Fruit fly (Drosophila melanogaster) whole organism: Measurements from ENCODE around the gene mRpL40.

Experiments used
- Dll ChIP-seq: fragments of >200 bp; optimal IDR thresholded peaks from 2 replicates; lab custom pipeline; 2017
- EcR ChIP-seq, 2 experiments: fragments of >200 bp; optimal IDR thresholded peaks; 2 replicates each; lab custom pipeline; 2017; ENCODE audit warnings: missing biosample characterization in 2 of 2, missing genetic modification characterization in 2 of 2, missing genetic modification reagents in 2 of 2
- pan ChIP-seq: fragments of >200 bp; optimal IDR thresholded peaks from 2 replicates; lab custom pipeline; 2017

DNA sequence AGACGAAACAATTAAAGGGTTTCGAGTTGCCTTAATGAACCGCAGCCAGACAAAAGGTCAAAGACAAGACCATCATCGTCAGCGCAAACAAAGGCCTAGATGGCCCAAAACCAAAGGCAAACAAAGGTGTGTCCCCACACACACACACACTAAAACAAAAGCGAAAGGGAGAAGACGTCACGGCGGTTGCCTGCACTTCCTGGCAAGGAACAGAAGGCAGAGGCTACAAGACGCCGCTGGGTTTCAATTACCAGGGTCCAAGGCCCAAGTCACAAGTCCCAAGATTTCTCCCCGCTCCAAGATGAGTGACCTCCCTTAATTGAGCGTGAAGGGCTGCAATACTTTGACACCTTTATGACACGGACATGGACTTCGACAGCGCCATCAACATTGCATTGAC is 44.1 kb upstream of the mRpL40 start:
- TF ChIP-seq Dll (no peak), pan (no peak), EcR (GFP tag; optimal IDR thresholded peaks at IDR 0.05; lab: Kevin White, UChicago) (no peak)
